Fruit fly (Drosophila melanogaster) whole organism, embryonic: ENCODE data around the gene CG1999.

ENCODE experiments used
- B-H1 ChIP-seq: fragments of 200-800 bp; sonication (Bioruptor generic); IDR thresholded peaks from 3 replicates; pipeline ENCODE4 v1.3.6; 2022; ENCODE audit warnings: missing biosample characterization, missing genetic modification characterization
- CG1024 ChIP-seq: fragments of 200-800 bp; sonication (Bioruptor generic); IDR thresholded peaks from 2 replicates; pipeline ENCODE4 v1.3.6; 2022; ENCODE audit warnings: missing biosample characterization, missing genetic modification characterization
- CG10274 ChIP-seq: fragments of 200-800 bp; sonication (Bioruptor generic); optimal IDR thresholded peaks from 3 replicates; lab custom pipeline; 2017; ENCODE audit warnings: missing biosample characterization, mild to moderate bottlenecking, missing genetic modification characterization
- CG10543 ChIP-seq: fragments of 200-800 bp; sonication (Bioruptor generic); optimal IDR thresholded peaks from 3 replicates; lab custom pipeline; 2017; ENCODE audit warnings: missing biosample characterization, mild to moderate bottlenecking, missing genetic modification characterization, moderate library complexity
- CG11247 ChIP-seq: fragments of 200-800 bp; sonication (Bioruptor generic); IDR thresholded peaks from 2 replicates; pipeline ENCODE4 v1.3.6; 2022; ENCODE audit warnings: missing biosample characterization, missing genetic modification characterization
- CG11695 ChIP-seq: fragments of 200-800 bp; sonication (Bioruptor generic); IDR thresholded peaks from 3 replicates; pipeline ENCODE4 v1.3.6; 2022; ENCODE audit warnings: missing biosample characterization, missing genetic modification characterization
- CG11696 ChIP-seq: fragments of 200-800 bp; sonication (Bioruptor generic); IDR thresholded peaks from 2 replicates; pipeline ENCODE4 v1.3.6; 2022; ENCODE audit warnings: missing biosample characterization, missing genetic modification characterization
- CG12299 ChIP-seq: fragments of 200-800 bp; sonication (Bioruptor generic); optimal IDR thresholded peaks from 2 replicates; lab custom pipeline; 2018; ENCODE audit warnings: missing biosample characterization, mild to moderate bottlenecking, missing genetic modification characterization
- CG14050 ChIP-seq: fragments of 200-800 bp; sonication (Bioruptor generic); IDR thresholded peaks from 3 replicates; pipeline ENCODE4 v1.3.6; 2022; ENCODE audit warnings: missing biosample characterization, missing genetic modification characterization
- CG1602 ChIP-seq: fragments of 200-800 bp; sonication (Bioruptor generic); optimal IDR thresholded peaks from 3 replicates; lab custom pipeline; 2016; ENCODE audit warnings: missing biosample characterization, missing genetic modification characterization
- CG18476 ChIP-seq: fragments of 200-800 bp; sonication (Bioruptor generic); optimal IDR thresholded peaks from 2 replicates; lab custom pipeline; 2016; ENCODE audit warnings: missing biosample characterization, mild to moderate bottlenecking, missing genetic modification characterization
- CG31224 ChIP-seq: fragments of 200-800 bp; sonication (Bioruptor generic); IDR thresholded peaks from 2 replicates; pipeline ENCODE4 v1.3.6; 2022; ENCODE audit warnings: missing biosample characterization, missing genetic modification characterization
- CG3163 ChIP-seq: fragments of 200-800 bp; sonication (Bioruptor generic); optimal IDR thresholded peaks from 3 replicates; lab custom pipeline; 2016; ENCODE audit warnings: missing biosample characterization, missing genetic modification characterization
- CG34224 ChIP-seq: fragments of 200-800 bp; sonication (Bioruptor generic); IDR thresholded peaks from 3 replicates; pipeline ENCODE4 v1.3.6; 2022; ENCODE audit warnings: missing biosample characterization, missing genetic modification characterization; ENCODE audit not compliant: partially characterized antibody
- CG4328 ChIP-seq: fragments of 200-800 bp; sonication (Bioruptor generic); optimal IDR thresholded peaks from 3 replicates; lab custom pipeline; 2017; ENCODE audit warnings: missing biosample characterization, missing genetic modification reagents, missing genetic modification characterization
- CG4707 ChIP-seq: fragments of 200-800 bp; sonication (Bioruptor generic); optimal IDR thresholded peaks from 2 replicates; lab custom pipeline; 2018; ENCODE audit warnings: missing biosample characterization, mild to moderate bottlenecking, missing genetic modification characterization, moderate library complexity
- CG6765 ChIP-seq: fragments of 200-800 bp; sonication (Bioruptor generic); optimal IDR thresholded peaks from 3 replicates; lab custom pipeline; 2017; ENCODE audit warnings: missing biosample characterization, mild to moderate bottlenecking, missing genetic modification characterization
- CG7556 ChIP-seq: fragments of 200-800 bp; sonication (Bioruptor generic); optimal IDR thresholded peaks from 2 replicates; lab custom pipeline; 2017; ENCODE audit warnings: missing biosample characterization, mild to moderate bottlenecking, missing genetic modification characterization
- CG7987 ChIP-seq: fragments of 200-800 bp; sonication (Bioruptor generic); optimal IDR thresholded peaks from 2 replicates; lab custom pipeline; 2018; ENCODE audit warnings: missing biosample characterization, mild to moderate bottlenecking, missing genetic modification characterization, moderate library complexity
- CG8388 ChIP-seq: fragments of 200-800 bp; sonication (Bioruptor generic); optimal IDR thresholded peaks from 2 replicates; lab custom pipeline; 2019; ENCODE audit warnings: missing biosample characterization, mild to moderate bottlenecking, missing genetic modification characterization, moderate library complexity
- CrebB ChIP-seq: fragments of 200-800 bp; sonication (Bioruptor generic); optimal IDR thresholded peaks from 3 replicates; lab custom pipeline; 2018; ENCODE audit warnings: missing biosample characterization, mild to moderate bottlenecking, missing genetic modification characterization
- D19A ChIP-seq: fragments of 200-800 bp; optimal IDR thresholded peaks from 3 replicates; lab custom pipeline; 2019; ENCODE audit warnings: missing biosample characterization, mild to moderate bottlenecking, missing genetic modification characterization, moderate library complexity
- Fer3 ChIP-seq: fragments of 200-800 bp; sonication (Bioruptor generic); optimal IDR thresholded peaks from 2 replicates; lab custom pipeline; 2018; ENCODE audit warnings: missing biosample characterization, mild to moderate bottlenecking, missing genetic modification characterization, moderate library complexity
- Lhr ChIP-seq: fragments of 200-800 bp; sonication (Bioruptor generic); optimal IDR thresholded peaks from 3 replicates; lab custom pipeline; 2017; ENCODE audit warnings: mild to moderate bottlenecking, missing biosample characterization, missing genetic modification reagents, missing genetic modification characterization
- MTF-1 ChIP-seq: fragments of 200-800 bp; sonication (Bioruptor generic); optimal IDR thresholded peaks from 2 replicates; lab custom pipeline; 2018; ENCODE audit warnings: missing biosample characterization, mild to moderate bottlenecking, missing genetic modification characterization, borderline replicate concordance
- Meics ChIP-seq: fragments of 200-800 bp; sonication (Bioruptor generic); optimal IDR thresholded peaks from 2 replicates; lab custom pipeline; 2017; ENCODE audit warnings: missing biosample characterization, mild to moderate bottlenecking, missing genetic modification characterization
- Nf-YB ChIP-seq: fragments of 200-800 bp; sonication (Bioruptor generic); optimal IDR thresholded peaks from 3 replicates; lab custom pipeline; 2019; ENCODE audit warnings: missing biosample characterization, mild to moderate bottlenecking, missing genetic modification characterization, moderate library complexity
- Pdp1 ChIP-seq, 2 experiments: fragments of 200-800 bp; sonication (Bioruptor generic); optimal IDR thresholded peaks; 3 replicates each; lab custom pipeline; 2016; ENCODE audit warnings: missing biosample characterization in 2 of 2, missing genetic modification characterization in 2 of 2, mild to moderate bottlenecking in 1 of 2, moderate library complexity in 1 of 2
- Stat92E ChIP-seq, 3 experiments: fragments of >200 bp in 2 of 3; fragments of 200-800 bp in 1 of 3; sonication (Bioruptor generic) in 1 of 3; optimal IDR thresholded peaks; 2 replicates each; lab custom pipeline; 2017 to 2019; ENCODE audit warnings: missing biosample characterization in 3 of 3, missing genetic modification characterization in 3 of 3, mild to moderate bottlenecking in 1 of 3, moderate library complexity in 1 of 3
- aop ChIP-seq: fragments of 200-800 bp; sonication (Bioruptor generic); IDR thresholded peaks from 2 replicates; pipeline ENCODE4 v1.3.6; 2022; ENCODE audit warnings: missing biosample characterization, missing genetic modification characterization
- ara ChIP-seq: fragments of 200-800 bp; sonication (Bioruptor generic); IDR thresholded peaks from 2 replicates; pipeline ENCODE4 v1.3.6; 2022; ENCODE audit warnings: missing biosample characterization, missing genetic modification characterization
- bbx ChIP-seq: fragments of 200-800 bp; sonication (Bioruptor generic); IDR thresholded peaks from 2 replicates; pipeline ENCODE4 v1.3.6; 2022; ENCODE audit warnings: missing biosample characterization, missing genetic modification characterization; ENCODE audit not compliant: partially characterized antibody
- cas ChIP-seq: fragments of 200-800 bp; sonication (Bioruptor generic); IDR thresholded peaks from 2 replicates; pipeline ENCODE4 v1.3.6; 2022; ENCODE audit warnings: missing biosample characterization, missing genetic modification characterization
- chn ChIP-seq: fragments of 200-800 bp; sonication (Bioruptor generic); optimal IDR thresholded peaks from 2 replicates; lab custom pipeline; 2016; ENCODE audit warnings: missing biosample characterization, missing genetic modification characterization
- emc ChIP-seq: fragments of 200-800 bp; sonication (Bioruptor generic); optimal IDR thresholded peaks from 2 replicates; lab custom pipeline; 2016; ENCODE audit warnings: missing biosample characterization, missing genetic modification characterization
- eve ChIP-seq, 2 experiments: fragments of >200 bp; optimal IDR thresholded peaks; 2 replicates each; lab custom pipeline; 2017; ENCODE audit warnings: missing biosample characterization in 2 of 2, missing genetic modification characterization in 2 of 2
- hb ChIP-seq: fragments of 200-800 bp; sonication (Bioruptor generic); IDR thresholded peaks from 3 replicates; pipeline ENCODE4 v1.3.6; 2022; ENCODE audit warnings: missing biosample characterization, missing genetic modification characterization; ENCODE audit not compliant: partially characterized antibody
- jigr1 ChIP-seq: fragments of 200-800 bp; sonication (Bioruptor generic); IDR thresholded peaks from 3 replicates; pipeline ENCODE4 v1.3.6; 2022; ENCODE audit warnings: missing biosample characterization, missing genetic modification characterization
- jumu ChIP-seq: fragments of 200-800 bp; sonication (Bioruptor generic); optimal IDR thresholded peaks from 3 replicates; lab custom pipeline; 2016; ENCODE audit warnings: missing biosample characterization, missing genetic modification characterization
- kay ChIP-seq: fragments of 200-800 bp; sonication (Bioruptor generic); optimal IDR thresholded peaks from 2 replicates; lab custom pipeline; 2016; ENCODE audit warnings: missing biosample characterization, missing genetic modification characterization
- ken ChIP-seq: fragments of 200-800 bp; sonication (Bioruptor generic); IDR thresholded peaks from 3 replicates; pipeline ENCODE4 v1.3.6; 2022; ENCODE audit warnings: missing biosample characterization, missing genetic modification characterization
- lola ChIP-seq, 3 experiments: fragments of >200 bp in 2 of 3; fragments of 200-800 bp in 1 of 3; sonication (Bioruptor generic) in 1 of 3; optimal IDR thresholded peaks; 2 replicates each; lab custom pipeline; 2017 to 2019; ENCODE audit warnings: missing biosample characterization in 3 of 3, missing genetic modification characterization in 3 of 3, mild to moderate bottlenecking in 1 of 3, moderate library complexity in 1 of 3
- sisA ChIP-seq: fragments of 200-800 bp; sonication (Bioruptor generic); IDR thresholded peaks from 2 replicates; pipeline ENCODE4 v1.3.6; 2022; ENCODE audit warnings: missing biosample characterization, missing genetic modification characterization
- ssp ChIP-seq: fragments of 200-800 bp; sonication (Bioruptor generic); IDR thresholded peaks from 2 replicates; pipeline ENCODE4 v1.3.6; 2022; ENCODE audit warnings: missing biosample characterization, missing genetic modification characterization
- stwl ChIP-seq: fragments of 200-800 bp; sonication (Bioruptor generic); optimal IDR thresholded peaks from 3 replicates; lab custom pipeline; 2018; ENCODE audit warnings: missing biosample characterization, mild to moderate bottlenecking, missing genetic modification characterization, moderate library complexity
- tup ChIP-seq: fragments of 200-800 bp; sonication (Bioruptor generic); optimal IDR thresholded peaks from 2 replicates; lab custom pipeline; 2016; ENCODE audit warnings: missing biosample characterization, mild to moderate bottlenecking, missing genetic modification characterization, moderate library complexity
- twi ChIP-seq: fragments of 200-800 bp; optimal IDR thresholded peaks from 2 replicates; lab custom pipeline; 2019; ENCODE audit warnings: missing biosample characterization, mild to moderate bottlenecking, missing genetic modification characterization, moderate library complexity
- unpg ChIP-seq: fragments of 200-800 bp; sonication (Bioruptor generic); optimal IDR thresholded peaks from 3 replicates; lab custom pipeline; 2018; ENCODE audit warnings: missing biosample characterization, mild to moderate bottlenecking, missing genetic modification characterization, moderate library complexity
- vvl ChIP-seq: fragments of 200-800 bp; sonication (Bioruptor generic); IDR thresholded peaks from 2 replicates; pipeline ENCODE4 v1.3.6; 2022; ENCODE audit warnings: missing biosample characterization, missing genetic modification characterization
- zf30C ChIP-seq: fragments of 200-800 bp; sonication (Bioruptor generic); optimal IDR thresholded peaks from 3 replicates; lab custom pipeline; 2018; ENCODE audit warnings: missing biosample characterization, mild to moderate bottlenecking, missing genetic modification characterization

CG1999 gene

dm6 chrX:7334801-7335176 is 23.8 kb upstream of the CG1999 start (continued):
- TF ChIP-seq Lhr (GFP tag; lab: Kevin White, UChicago), result peak; percentile 39
- no peak for TF ChIP-seq hb (GFP tag; lab: Robert Waterston, UW)
- TF ChIP-seq cas (GFP tag; lab: Robert Waterston, UW), result peak; percentile 62
- no peak for TF ChIP-seq emc (GFP tag; lab: Kevin White, UChicago)
- TF ChIP-seq vvl (GFP tag; lab: Robert Waterston, UW), result peak; percentile 79
- no peak for TF ChIP-seq zf30C (GFP tag; lab: Kevin White, UChicago)
- peak; percentile 5 for TF ChIP-seq tup (GFP tag; lab: Kevin White, UChicago)
- peak; percentile 11 for TF ChIP-seq CG7987 (GFP tag; lab: Kevin White, UChicago)
- TF ChIP-seq ara (GFP tag; lab: Robert Waterston, UW), result peak; percentile 31; the same call in 1 of the 2 replicates
- no peak for TF ChIP-seq Pdp1 (GFP tag; optimal IDR thresholded peaks at IDR 0.05; lab: Kevin White, UChicago)
- 0 out of 3 replicates have a peak, but pooled peaks have one; percentile 21 for TF ChIP-seq CG14050
- peak; percentile 24 for TF ChIP-seq CG10274
- peak; percentile 83 for TF ChIP-seq D19A (tag; lab: Kevin White, UChicago)
- TF ChIP-seq twi (tag; lab: Kevin White, UChicago), result peak; percentile 50
- TF ChIP-seq stwl (tag; lab: Kevin White, UChicago), result no peak
- peak; percentile 2 for TF ChIP-seq CG4707 (GFP tag; lab: Kevin White, UChicago)
- no peak for TF ChIP-seq chn (GFP tag; lab: Kevin White, UChicago)
- TF ChIP-seq jumu (GFP tag; lab: Kevin White, UChicago), result no peak
- no peak for TF ChIP-seq CrebB
- no peak for TF ChIP-seq CG3163 (GFP tag; lab: Kevin White, UChicago)
- TF ChIP-seq B-H1 (GFP tag; lab: Robert Waterston, UW), result peak; percentile 33; the same call in 2 of the 3 replicates
- peak; percentile 71 for TF ChIP-seq Nf-YB (GFP tag; lab: Kevin White, UChicago)
- peak; percentile 54 for TF ChIP-seq CG31224 (GFP tag; lab: Robert Waterston, UW)
- peak; percentile 57 for TF ChIP-seq CG1024
- TF ChIP-seq lola (GFP tag; optimal IDR thresholded peaks at IDR 0.05; lab: Kevin White, UChicago), result peak in 1 of 3 experiments; percentile 88
- TF ChIP-seq CG1602 (GFP tag; lab: Kevin White, UChicago), result peak; percentile 61
- TF ChIP-seq eve (GFP tag; optimal IDR thresholded peaks at IDR 0.05; lab: Kevin White, UChicago), result peak in 1 of 2 experiments; percentile 21
- peak; percentile 42; the same call in 1 of the 2 replicates for TF ChIP-seq CG11247 (GFP tag; lab: Robert Waterston, UW)
- TF ChIP-seq ken (GFP tag; lab: Robert Waterston, UW), result peak; percentile 59; the same call in 1 of the 3 replicates
- TF ChIP-seq CG11696 (GFP tag; lab: Robert Waterston, UW), result peak; percentile 45; the same call in 1 of the 2 replicates
- peak; percentile 83 for TF ChIP-seq Meics
- no peak for TF ChIP-seq CG18476 (GFP tag; lab: Kevin White, UChicago)
- TF ChIP-seq MTF-1 (GFP tag; lab: Kevin White, UChicago), result peak; percentile 6
- TF ChIP-seq Fer3 (tag; lab: Kevin White, UChicago), result peak; percentile 77
- TF ChIP-seq unpg (GFP tag; lab: Kevin White, UChicago), result peak; percentile 83
- no peak for TF ChIP-seq aop (GFP tag; lab: Robert Waterston, UW)
- peak; percentile 88 for TF ChIP-seq CG10543 (GFP tag; lab: Kevin White, UChicago)
- TF ChIP-seq CG4328 (GFP tag; lab: Kevin White, UChicago), result peak; percentile 56
- peak; percentile 58 for TF ChIP-seq sisA
- peak; percentile 82 for TF ChIP-seq CG8388 (GFP tag; lab: Kevin White, UChicago)
- no peak for TF ChIP-seq kay
- TF ChIP-seq CG7556 (GFP tag; lab: Kevin White, UChicago), result peak; percentile 77
- TF ChIP-seq jigr1 (GFP tag; lab: Robert Waterston, UW), result peak; percentile 41; the same call in 1 of the 3 replicates
- TF ChIP-seq CG11695, result peak; percentile 60; the same call in 2 of the 3 replicates
- TF ChIP-seq CG34224 (GFP tag; lab: Robert Waterston, UW), result no peak
- TF ChIP-seq bbx (GFP tag; lab: Robert Waterston, UW), result no peak
- TF ChIP-seq Stat92E (GFP tag; optimal IDR thresholded peaks at IDR 0.05; lab: Kevin White, UChicago), result no peak
- peak; percentile 11 for TF ChIP-seq CG6765 (GFP tag; lab: Kevin White, UChicago)
- peak; percentile 71 for TF ChIP-seq CG12299 (tag; lab: Kevin White, UChicago)
- TF ChIP-seq ssp (GFP tag; lab: Robert Waterston, UW), result peak; percentile 63
